Worm (Caenorhabditis elegans): ENCODE results near the gene T08G5.2.

DNA sequence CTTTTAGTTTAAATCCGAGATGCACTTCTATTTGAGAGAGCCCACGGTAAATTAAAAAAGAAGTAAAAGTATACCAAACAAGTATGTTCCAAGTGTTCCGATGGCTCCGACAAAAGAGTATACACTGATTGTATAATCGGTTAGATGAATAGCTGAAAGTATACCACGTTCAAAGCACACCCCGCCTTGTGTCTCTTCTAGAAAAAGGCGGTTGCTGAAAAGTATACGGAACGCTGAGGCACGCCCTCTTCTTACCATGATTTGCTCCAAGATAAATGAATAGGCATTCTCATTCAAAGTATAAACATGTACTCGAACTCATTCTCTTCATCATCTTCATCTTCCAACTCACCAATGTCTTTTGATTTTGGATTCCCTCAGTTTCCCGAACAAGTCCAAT, 11.7 kb downstream of the T08G5.2 start, which contains the start of gene end-3:
- TF ChIP-seq ceh-82 (tag; optimal IDR thresholded peaks at IDR 0.05) (no peak), lin-39 (tag; optimal IDR thresholded peaks at IDR 0.05) (no peak), unc-62 (GFP tag; optimal IDR thresholded peaks at IDR 0.05) (no peak), elt-3 (tag; optimal IDR thresholded peaks at IDR 0.05) (no peak), skn-1 (tag; optimal IDR thresholded peaks at IDR 0.05) (no peak), ztf-11 (tag; optimal IDR thresholded peaks at IDR 0.05) (no peak), ama-1 (optimal IDR thresholded peaks at IDR 0.05) (no peak)
